Fruit fly (Drosophila melanogaster): ENCODE results near the gene Son.

The Son gene

dm6 chr3R:9630633-9631095, 52.8 kb downstream of the Son start, which contains the start of gene Calr (continued):
- TF ChIP-seq Dfd (GFP tag; optimal IDR thresholded peaks at IDR 0.05) (no peak), psq (GFP tag; optimal IDR thresholded peaks at IDR 0.05) (peak; percentile 81), OdsH (GFP tag; optimal IDR thresholded peaks at IDR 0.05) (no peak), Vsx2 (GFP tag; optimal IDR thresholded peaks at IDR 0.05; ENCODE audit: partially characterized antibody) (no peak), Jra (GFP tag; optimal IDR thresholded peaks at IDR 0.05) (peak; percentile 50), usp (GFP tag; optimal IDR thresholded peaks at IDR 0.05) (no peak), Myc (optimal IDR thresholded peaks at IDR 0.05) (no peak), woc (GFP tag; optimal IDR thresholded peaks at IDR 0.05) (no peak), Hnf4 (GFP tag; optimal IDR thresholded peaks at IDR 0.05) (peak; percentile 61), ey (GFP tag; optimal IDR thresholded peaks at IDR 0.05) (peak; percentile 44)
